Worm (Caenorhabditis elegans) whole organism, L4/young adult: ENCODE results near the gene E04F6.10.

Experiments
- W03F9.2 ChIP-seq: fragments of 150-350 bp; optimal IDR thresholded peaks from 2 replicates; lab custom pipeline; 2014; ENCODE audit warnings: missing biosample characterization, missing genetic modification characterization
- dao-5 ChIP-seq: sonication (generic microtip); optimal IDR thresholded peaks from 2 replicates; lab custom pipeline; 2016; ENCODE audit warnings: missing genotype, missing genetic modification characterization, moderate library complexity, missing compliant biosample characterization
- him-1 ChIP-seq: sonication (generic microtip); optimal IDR thresholded peaks from 2 replicates; lab custom pipeline; 2016; ENCODE audit warnings: missing genotype, missing genetic modification reagents, missing genetic modification characterization, missing compliant biosample characterization

E04F6.10 gene

DNA sequence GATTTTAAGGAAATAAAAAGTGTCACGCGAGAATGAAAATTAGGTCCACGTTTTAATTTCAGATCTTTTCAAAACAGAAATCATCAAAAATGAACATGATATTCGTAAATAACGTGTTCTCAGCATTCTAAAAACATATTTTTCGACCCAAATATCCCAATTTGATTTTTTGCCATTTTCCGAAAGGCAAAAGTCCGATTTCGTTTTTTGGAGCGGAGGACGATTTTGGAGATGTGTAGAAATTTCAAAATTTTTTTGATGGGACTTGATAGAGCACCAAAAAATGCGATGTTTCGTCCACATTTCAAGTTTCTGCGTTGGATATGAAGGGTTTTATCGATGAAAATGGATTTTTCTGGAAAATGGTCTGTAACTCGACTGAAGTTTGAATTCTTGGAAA lies 13.7 kb upstream of the E04F6.10 start:
- TF ChIP-seq W03F9.2 (tag; lab: Kevin White, UChicago) (no peak), him-1 (no peak), dao-5 (tag; lab: Kevin White, UChicago) (no peak)

DNA sequence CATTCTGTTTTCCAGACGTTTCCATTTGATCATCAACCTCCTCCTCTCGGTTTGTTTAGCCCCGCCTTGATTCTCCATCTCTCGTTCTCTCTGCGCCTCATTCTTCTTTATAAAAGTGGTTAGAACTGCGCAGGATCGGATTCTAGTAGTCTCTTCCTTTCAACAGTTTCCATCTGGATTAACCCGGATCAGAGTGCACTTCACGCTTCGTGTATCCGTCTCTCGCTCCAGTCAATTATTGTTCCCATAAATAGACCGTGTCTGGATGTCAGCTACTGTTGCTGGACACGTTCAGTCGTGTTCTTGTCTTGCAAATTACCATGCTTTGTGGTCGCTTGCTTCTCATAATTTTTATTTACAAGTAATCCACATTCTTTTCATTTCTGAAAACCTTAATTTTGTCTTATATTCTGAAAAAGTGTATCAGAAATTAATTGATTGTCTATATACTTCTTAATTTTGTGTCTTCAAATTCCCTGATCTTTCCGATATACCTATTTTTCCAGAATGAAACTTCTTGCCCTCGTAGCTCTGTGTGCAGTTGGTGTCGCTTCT lies 11.8 kb upstream of the E04F6.10 start, which contains the start of gene F32A5.4:
Gene F32A5.4, plus strand, starts transcription at position 505 of the 555 bp plus-strand sequence.
- TF ChIP-seq him-1 (no peak), dao-5 (tag; lab: Kevin White, UChicago) (no peak), W03F9.2 (tag; lab: Kevin White, UChicago) (no peak)

DNA sequence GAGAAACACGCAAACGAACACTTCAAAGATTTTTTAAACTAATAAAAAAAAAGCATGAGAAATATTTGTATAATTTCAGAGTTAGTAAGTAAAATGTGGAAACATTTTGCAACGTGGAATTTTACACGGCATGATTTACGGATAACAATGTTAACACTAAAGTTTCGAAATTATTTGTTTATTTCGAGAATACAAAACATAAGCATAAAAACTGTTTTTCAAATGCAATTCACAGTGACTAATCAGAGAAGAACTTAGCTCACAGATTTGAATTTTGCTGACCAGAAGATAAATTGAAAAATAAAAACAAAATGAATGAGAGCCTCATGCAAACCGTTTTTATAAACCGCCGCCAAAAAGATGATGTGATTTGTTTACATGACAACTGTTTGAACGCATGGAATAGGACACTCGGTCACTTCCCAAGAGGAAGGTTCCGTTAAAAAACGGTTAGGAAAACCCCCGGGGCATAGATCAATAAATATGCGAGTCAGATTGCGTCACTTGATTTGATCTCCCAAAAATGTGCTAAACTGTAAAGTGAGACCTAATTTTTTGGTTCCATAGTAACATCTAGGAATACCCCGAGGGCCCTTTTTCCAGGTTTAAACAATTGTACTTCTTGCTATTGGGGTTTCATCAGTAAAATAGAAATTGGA lies 9.0 kb upstream of the E04F6.10 start, which contains the start of gene clh-3:
Gene clh-3, minus strand, starts transcription at position 51 of the 659 bp plus-strand sequence.
- TF ChIP-seq dao-5 (tag; lab: Kevin White, UChicago) (no peak), him-1 (no peak)

DNA sequence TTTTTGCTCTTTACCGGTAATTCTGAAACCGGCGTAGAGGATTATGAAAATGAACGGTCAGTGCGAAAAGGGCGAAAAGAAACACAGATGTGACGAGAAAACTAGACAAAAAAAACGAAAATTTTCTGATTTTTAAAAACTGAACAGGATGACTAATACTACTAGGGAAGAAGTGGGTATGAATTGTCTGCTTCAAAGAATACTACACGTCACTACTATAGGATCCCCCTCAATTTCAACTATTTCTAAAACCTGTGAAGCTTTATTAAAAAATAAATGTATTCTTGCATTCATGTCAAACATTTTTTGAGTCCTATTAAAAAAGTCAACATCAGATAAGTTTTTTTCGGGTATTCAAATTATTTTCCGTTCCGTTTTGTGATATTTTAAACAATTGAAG lies 7.1 kb upstream of the E04F6.10 start:
- no peak for TF ChIP-seq him-1
- TF ChIP-seq W03F9.2 (tag; lab: Kevin White, UChicago), result no peak
- TF ChIP-seq dao-5 (tag; lab: Kevin White, UChicago), result no peak

DNA sequence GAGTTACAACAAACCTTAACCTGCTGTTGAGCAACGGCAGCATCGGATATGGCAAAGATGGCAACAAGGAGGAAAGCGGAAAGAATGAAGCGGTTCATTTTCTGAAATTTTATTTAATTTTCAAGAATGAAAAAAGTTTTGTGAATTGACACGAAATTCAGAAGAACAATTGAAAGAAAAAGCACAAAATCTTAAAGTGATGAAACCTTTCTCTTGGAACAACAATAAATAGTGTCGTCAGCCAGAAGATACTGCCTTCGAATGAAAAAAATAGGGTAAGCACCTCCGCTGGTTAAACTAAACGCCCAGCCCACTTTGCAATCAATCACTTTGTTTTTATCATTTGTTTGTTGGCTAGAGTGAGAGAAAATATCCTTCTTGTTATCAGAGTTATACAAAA lies 4.9 kb downstream of the E04F6.10 start, which contains the start of gene E04F6.9:
Gene E04F6.9, minus strand, starts transcription at position 101 of the 400 bp plus-strand sequence.
- TF ChIP-seq dao-5 (tag; lab: Kevin White, UChicago), result no peak
- no peak for TF ChIP-seq him-1
- no peak for TF ChIP-seq W03F9.2 (tag; lab: Kevin White, UChicago)

DNA sequence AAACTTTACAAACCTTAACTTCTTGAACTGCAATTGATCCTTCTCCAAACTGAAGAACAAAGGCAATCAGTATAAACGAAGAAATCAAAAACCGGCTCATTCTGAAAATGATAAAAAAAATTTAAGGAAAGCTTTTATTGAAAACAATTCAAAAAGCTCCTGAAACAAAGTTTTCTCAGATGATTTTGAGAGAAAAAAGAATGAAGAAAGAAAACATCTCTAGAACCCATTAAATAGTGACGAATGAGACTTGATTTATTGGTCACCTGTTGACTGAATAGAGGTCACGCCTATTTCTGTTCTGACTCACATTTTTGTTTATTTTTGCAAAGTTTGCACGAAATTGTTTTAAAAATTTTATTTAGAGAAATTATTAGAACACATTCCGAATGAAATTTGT lies 5.7 kb downstream of the E04F6.10 start, which contains the start of gene E04F6.8:
Gene E04F6.8, minus strand, starts transcription at position 101 of the 400 bp plus-strand sequence.
- TF ChIP-seq W03F9.2 (tag; lab: Kevin White, UChicago) (no peak), dao-5 (tag; lab: Kevin White, UChicago) (no peak), him-1 (no peak)

DNA sequence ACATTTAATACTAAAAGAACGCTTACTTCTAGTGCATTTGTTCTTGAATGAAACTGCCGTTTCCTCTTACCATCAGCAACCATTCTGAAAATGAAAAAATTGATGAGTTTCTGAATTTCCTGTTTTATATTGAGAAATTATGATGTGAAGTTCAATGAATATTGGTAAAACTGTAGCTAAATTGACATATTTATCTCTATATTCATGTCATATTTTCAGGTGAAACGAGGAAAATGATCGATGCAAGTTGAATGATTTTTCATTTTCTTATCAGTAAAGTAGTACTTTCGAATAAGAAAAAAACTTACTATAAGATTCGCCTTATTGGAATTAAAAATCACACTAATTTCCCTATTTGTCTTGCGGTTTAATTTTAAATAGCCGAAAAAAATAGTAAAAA lies 6.8 kb downstream of the E04F6.10 start, which contains the start of gene E04F6.15:
Gene E04F6.15, minus strand, starts transcription at position 101 of the 400 bp plus-strand sequence.
- TF ChIP-seq W03F9.2 (tag; lab: Kevin White, UChicago) (no peak), dao-5 (tag; lab: Kevin White, UChicago) (no peak), him-1 (no peak)

DNA sequence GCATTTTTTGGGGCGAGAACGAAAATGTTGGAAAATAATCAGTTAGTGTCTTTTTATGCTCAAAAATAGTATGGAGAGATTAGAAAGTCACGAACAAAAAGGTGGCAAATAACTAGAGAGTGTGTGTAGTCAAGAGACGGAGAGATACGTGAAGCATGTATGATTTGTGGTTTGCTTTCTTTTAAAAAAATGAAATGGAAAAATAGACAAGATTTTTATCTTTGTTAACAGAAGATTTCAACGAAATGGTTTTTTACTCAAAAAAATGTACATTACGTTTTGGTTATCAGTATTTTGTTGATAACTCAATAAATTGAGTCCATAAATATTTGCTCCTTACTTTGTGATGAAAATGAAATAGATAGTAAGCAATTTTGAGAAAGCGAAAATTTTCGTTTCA lies 8.8 kb downstream of the E04F6.10 start, which contains the start of gene dhs-7:
Gene dhs-7, minus strand, starts transcription at position 277 of the 400 bp plus-strand sequence.
- TF ChIP-seq W03F9.2 (tag; lab: Kevin White, UChicago), result no peak

DNA sequence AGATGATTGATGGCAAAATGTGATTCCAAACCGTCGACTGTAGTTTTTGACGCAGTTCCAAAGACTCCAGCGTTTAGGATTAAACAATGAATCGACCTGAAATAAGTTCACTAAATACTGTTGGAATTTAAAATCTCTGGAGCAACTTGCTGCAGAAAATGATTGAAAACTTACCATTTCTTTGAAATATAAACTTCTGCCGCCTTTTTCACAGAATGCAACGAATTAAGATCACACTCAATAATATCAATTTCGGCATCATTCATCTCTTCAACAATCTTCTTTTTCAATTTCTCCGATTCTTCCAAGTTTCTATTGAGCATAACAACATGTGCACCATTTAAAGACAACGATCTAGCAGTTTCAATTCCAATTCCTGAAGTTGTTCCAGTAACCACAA lies 9.3 kb downstream of the E04F6.10 start:
- no peak for TF ChIP-seq him-1
- no peak for TF ChIP-seq W03F9.2 (tag; lab: Kevin White, UChicago)
- no peak for TF ChIP-seq dao-5 (tag; lab: Kevin White, UChicago)

DNA sequence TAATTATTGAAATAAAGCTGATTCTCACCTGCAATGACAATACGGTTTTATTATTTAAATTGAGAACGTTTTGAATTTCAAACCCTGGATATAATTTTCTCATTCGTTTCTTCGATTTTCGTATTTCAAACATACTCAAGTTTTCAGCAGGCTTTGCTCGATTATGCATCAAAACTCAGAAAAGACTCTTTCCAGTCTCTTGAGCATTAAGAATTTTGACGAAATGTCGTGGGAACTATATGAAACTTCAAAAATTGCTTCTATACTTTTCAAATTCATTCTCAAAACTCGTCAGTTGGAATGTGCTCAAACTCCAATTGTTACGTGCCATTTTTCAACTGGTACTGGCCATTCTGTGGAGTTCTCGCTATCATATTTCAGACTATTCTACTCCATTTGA lies 11.6 kb downstream of the E04F6.10 start, which contains the start of gene srd-59:
Gene srd-59, plus strand, starts transcription at position 301 of the 400 bp plus-strand sequence.
- no peak for TF ChIP-seq W03F9.2 (tag; lab: Kevin White, UChicago)
- no peak for TF ChIP-seq dao-5 (tag; lab: Kevin White, UChicago)
- TF ChIP-seq him-1, result no peak

DNA sequence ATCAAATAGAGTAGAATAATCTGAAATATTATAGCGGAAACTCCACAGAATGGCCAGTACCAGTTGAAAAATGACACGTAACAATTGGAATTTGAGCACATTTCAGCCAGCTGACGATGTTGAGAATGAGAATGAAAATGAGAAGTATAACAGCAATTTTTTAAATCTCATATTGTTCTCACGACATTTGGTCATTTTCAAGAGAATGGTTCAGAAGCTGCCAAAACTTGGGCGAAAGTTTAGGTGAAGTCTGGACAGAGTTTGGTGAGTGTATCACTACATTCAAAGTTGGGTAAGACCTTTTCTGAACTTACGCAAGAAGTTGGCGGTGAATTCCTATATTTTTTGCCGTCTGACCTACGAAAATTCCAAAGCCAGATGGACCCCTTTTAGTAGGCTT lies 12.0 kb downstream of the E04F6.10 start, which contains the start of gene srd-58:
Gene srd-58, minus strand, starts transcription at position 101 of the 400 bp plus-strand sequence.
- TF ChIP-seq him-1 (no peak), dao-5 (tag; lab: Kevin White, UChicago) (no peak), W03F9.2 (tag; lab: Kevin White, UChicago) (no peak)

DNA sequence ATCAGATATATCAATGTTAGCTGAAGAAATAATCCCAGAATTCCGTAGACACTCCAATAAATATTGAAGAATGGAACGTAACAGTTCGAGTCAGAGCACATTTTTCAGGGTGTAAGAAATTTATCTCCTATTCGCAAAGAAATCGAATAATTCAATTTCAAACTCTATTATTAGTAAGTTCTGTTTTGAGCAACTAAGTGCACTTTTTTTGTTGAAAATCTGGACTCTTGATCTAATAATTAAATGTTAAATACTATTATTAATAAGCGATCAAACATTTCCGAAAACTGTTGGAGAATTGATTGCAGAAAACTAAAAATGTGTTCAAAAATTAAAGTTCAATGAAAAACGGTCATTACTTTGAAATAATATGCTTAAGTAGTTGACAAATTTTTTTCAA lies 13.8 kb downstream of the E04F6.10 start, which contains the start of gene srd-56:
Gene srd-56, minus strand, starts transcription at position 101 of the 400 bp plus-strand sequence.
- TF ChIP-seq dao-5 (tag; lab: Kevin White, UChicago), result no peak
- TF ChIP-seq him-1, result no peak
- no peak for TF ChIP-seq W03F9.2 (tag; lab: Kevin White, UChicago)

DNA sequence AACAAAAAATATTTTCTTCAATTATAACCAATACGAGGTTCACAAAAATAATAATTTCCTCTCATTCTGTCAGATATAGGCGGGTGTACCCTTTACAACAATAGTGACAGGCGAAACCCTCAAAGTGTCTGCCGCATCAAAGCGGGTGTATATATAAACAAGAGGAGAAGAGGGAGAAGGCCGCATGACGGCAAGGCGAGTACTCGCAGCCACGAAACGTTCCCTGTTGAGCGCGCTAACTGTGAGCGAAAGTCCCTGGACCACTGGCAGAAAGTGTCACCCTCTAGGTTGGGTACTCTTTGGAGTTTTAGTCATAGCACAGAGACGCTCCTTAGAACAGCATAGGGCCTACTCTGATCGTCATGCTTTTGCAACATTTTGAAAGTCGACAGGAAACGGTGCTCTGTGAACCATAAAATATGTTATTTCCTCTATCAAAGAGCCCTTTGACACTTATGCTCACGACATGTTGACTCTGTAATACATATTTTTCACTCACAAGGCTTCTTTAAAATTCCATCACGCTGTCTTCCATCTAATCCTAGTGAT lies 16.8 kb downstream of the E04F6.10 start, which contains the start of gene pcrg-1:
Gene pcrg-1, plus strand, starts transcription at position 499 of the 549 bp plus-strand sequence.
- TF ChIP-seq W03F9.2 (tag; lab: Kevin White, UChicago), result no peak
- peak; percentile 57 for TF ChIP-seq him-1
- peak; percentile 60 for TF ChIP-seq dao-5 (tag; lab: Kevin White, UChicago)

DNA sequence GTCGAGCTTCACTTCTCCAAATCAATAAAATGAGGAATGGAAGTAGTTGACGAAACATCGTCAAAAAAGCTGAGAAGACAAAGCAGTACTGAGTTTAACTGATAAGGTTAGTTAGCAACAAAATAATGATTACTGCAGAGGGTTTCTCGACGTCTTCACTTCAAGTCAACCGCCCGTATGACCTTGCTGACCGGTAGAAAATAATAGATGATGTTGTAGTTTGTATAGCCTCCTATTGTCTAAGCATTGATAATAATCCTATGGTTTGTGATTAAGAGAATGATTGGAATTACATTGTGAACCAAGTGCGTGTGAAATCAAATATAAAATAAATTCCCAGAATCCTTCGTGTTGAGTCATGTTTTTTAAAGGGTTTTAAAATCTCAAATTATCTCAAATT lies 17.6 kb downstream of the E04F6.10 start, which contains the start of gene E04F6.6:
Gene E04F6.6, minus strand, starts transcription at position 258 of the 400 bp plus-strand sequence.
- TF ChIP-seq dao-5 (tag; lab: Kevin White, UChicago) (no peak), him-1 (no peak), W03F9.2 (tag; lab: Kevin White, UChicago) (no peak)
